Worm (Caenorhabditis elegans) whole organism, L2 larva: ENCODE data around the gene fbxc-14.
"Not testable (repeated sequence)": the region's sequence is repeated elsewhere in the genome, so short reads cannot be mapped to it uniquely, and the experiment has no call there.

Source experiments
- R02D3.7 ChIP-seq: fragments of 150-350 bp; optimal IDR thresholded peaks from 2 replicates; lab custom pipeline; 2014; ENCODE audit warnings: missing biosample characterization, missing genetic modification characterization
- ZK546.5 ChIP-seq: sonication (generic microtip); optimal IDR thresholded peaks from 2 replicates; lab custom pipeline; 2017; ENCODE audit warnings: missing biosample characterization, missing genetic modification characterization
- aly-2 ChIP-seq: fragments of 150-350 bp; optimal IDR thresholded peaks from 2 replicates; lab custom pipeline; 2014; ENCODE audit warnings: missing biosample characterization, missing genetic modification characterization
- ama-1 ChIP-seq: fragments of 150-350 bp; optimal IDR thresholded peaks from 2 replicates; lab custom pipeline; 2018; ENCODE audit warnings: inconsistent platforms
- blmp-1 ChIP-seq: sonication (generic microtip); optimal IDR thresholded peaks from 2 replicates; lab custom pipeline; 2017; ENCODE audit warnings: missing genetic modification characterization, mild to moderate bottlenecking, missing compliant biosample characterization, antibody characterized with exemption, moderate library complexity; ENCODE audit not compliant: insufficient read depth
- ceh-82 ChIP-seq: fragments of 150-350 bp; optimal IDR thresholded peaks from 2 replicates; lab custom pipeline; 2014; ENCODE audit warnings: missing biosample characterization, missing genetic modification characterization
- dmd-4 ChIP-seq: sonication (generic microtip); optimal IDR thresholded peaks from 2 replicates; lab custom pipeline; 2017; ENCODE audit warnings: missing biosample characterization, missing genetic modification characterization
- egl-27 ChIP-seq: sonication (generic microtip); optimal IDR thresholded peaks from 3 replicates; lab custom pipeline; 2017; ENCODE audit warnings: missing biosample characterization, missing genetic modification reagents, missing genetic modification characterization
- elt-1 ChIP-seq: fragments of 150-350 bp; optimal IDR thresholded peaks from 2 replicates; lab custom pipeline; 2014; ENCODE audit warnings: missing biosample characterization, missing genetic modification characterization
- elt-3 ChIP-seq: sonication (generic microtip); optimal IDR thresholded peaks from 2 replicates; lab custom pipeline; 2017; ENCODE audit warnings: missing biosample characterization, missing genetic modification characterization
- lin-11 ChIP-seq: fragments of 150-350 bp; sonication (generic microtip); optimal IDR thresholded peaks from 2 replicates; lab custom pipeline; 2014; ENCODE audit warnings: missing biosample characterization, missing genetic modification characterization, inconsistent platforms, mixed read lengths
- lin-13 ChIP-seq: fragments of 150-350 bp; optimal IDR thresholded peaks from 2 replicates; lab custom pipeline; 2014; ENCODE audit warnings: missing biosample characterization, missing genetic modification reagents, missing genetic modification characterization
- lin-39 ChIP-seq: fragments of 150-350 bp; optimal IDR thresholded peaks from 2 replicates; lab custom pipeline; 2014; ENCODE audit warnings: missing biosample characterization, missing genetic modification reagents, missing genetic modification characterization
- nhr-10 ChIP-seq: sonication (generic microtip); optimal IDR thresholded peaks from 2 replicates; lab custom pipeline; 2017; ENCODE audit warnings: missing biosample characterization, missing genetic modification characterization
- nhr-12 ChIP-seq: fragments of 150-350 bp; optimal IDR thresholded peaks from 2 replicates; lab custom pipeline; 2014; ENCODE audit warnings: missing biosample characterization, missing genetic modification characterization
- nhr-21 ChIP-seq: fragments of 150-350 bp; optimal IDR thresholded peaks from 2 replicates; lab custom pipeline; 2014; ENCODE audit warnings: missing biosample characterization, missing genetic modification characterization
- nhr-23 ChIP-seq: fragments of 150-350 bp; optimal IDR thresholded peaks from 2 replicates; lab custom pipeline; 2014; ENCODE audit warnings: missing biosample characterization, missing genetic modification reagents, missing genetic modification characterization
- nhr-25 ChIP-seq: fragments of 150-350 bp; sonication (generic microtip); optimal IDR thresholded peaks from 3 replicates; lab custom pipeline; 2014; ENCODE audit warnings: missing biosample characterization, missing genetic modification characterization
- nhr-6 ChIP-seq: fragments of 150-350 bp; optimal IDR thresholded peaks from 2 replicates; lab custom pipeline; 2014; ENCODE audit warnings: missing biosample characterization, missing genetic modification characterization
- nhr-77 ChIP-seq: fragments of 150-350 bp; optimal IDR thresholded peaks from 2 replicates; lab custom pipeline; 2014; ENCODE audit warnings: missing biosample characterization, missing genetic modification characterization
- peb-1 ChIP-seq: fragments of 150-350 bp; optimal IDR thresholded peaks from 2 replicates; lab custom pipeline; 2014; ENCODE audit warnings: missing biosample characterization, missing genetic modification characterization
- sem-4 ChIP-seq: fragments of 150-350 bp; optimal IDR thresholded peaks from 2 replicates; lab custom pipeline; 2014; ENCODE audit warnings: missing biosample characterization, missing genetic modification reagents, missing genetic modification characterization
- skn-1 ChIP-seq: sonication (generic microtip); optimal IDR thresholded peaks from 2 replicates; lab custom pipeline; 2017; ENCODE audit warnings: missing biosample characterization, missing genetic modification characterization
- sma-3 ChIP-seq: sonication (generic microtip); optimal IDR thresholded peaks from 2 replicates; lab custom pipeline; 2016; ENCODE audit warnings: missing genetic modification reagents, missing genetic modification characterization, missing compliant biosample characterization
- sma-9 ChIP-seq, 2 experiments: fragments of 150-350 bp in 1 of 2; sonication (generic microtip) in 1 of 2; optimal IDR thresholded peaks; 2 replicates each; lab custom pipeline; 2014 to 2016; ENCODE audit warnings: missing genetic modification characterization in 2 of 2, mild to moderate bottlenecking in 1 of 2, missing biosample characterization in 1 of 2, missing compliant biosample characterization in 1 of 2, missing genetic modification reagents in 1 of 2, moderate library complexity in 1 of 2
- snpc-4 ChIP-seq: fragments of 150-350 bp; optimal IDR thresholded peaks from 2 replicates; lab custom pipeline; 2014; ENCODE audit warnings: missing biosample characterization, missing genetic modification characterization
- unc-55 ChIP-seq: fragments of 150-350 bp; sonication (generic microtip); optimal IDR thresholded peaks from 3 replicates; lab custom pipeline; 2014; ENCODE audit warnings: missing biosample characterization, missing genetic modification reagents, missing genetic modification characterization
- unc-62 ChIP-seq: fragments of 150-350 bp; optimal IDR thresholded peaks from 2 replicates; lab custom pipeline; 2014; ENCODE audit warnings: missing biosample characterization, missing genetic modification reagents, missing genetic modification characterization
- ztf-1 ChIP-seq: fragments of 200-800 bp; sonication (Bioruptor generic); conservative IDR thresholded peaks from 2 replicates; pipeline ENCODE4 v1.3.6; 2022; ENCODE audit warnings: missing genetic modification characterization, missing compliant biosample characterization
- ztf-11 ChIP-seq: sonication (generic microtip); optimal IDR thresholded peaks from 2 replicates; lab custom pipeline; 2017; ENCODE audit warnings: missing biosample characterization, missing genetic modification characterization
- ztf-4 ChIP-seq: fragments of 150-350 bp; optimal IDR thresholded peaks from 2 replicates; lab custom pipeline; 2014; ENCODE audit warnings: missing biosample characterization, missing genetic modification characterization

The fbxc-14 gene

DNA sequence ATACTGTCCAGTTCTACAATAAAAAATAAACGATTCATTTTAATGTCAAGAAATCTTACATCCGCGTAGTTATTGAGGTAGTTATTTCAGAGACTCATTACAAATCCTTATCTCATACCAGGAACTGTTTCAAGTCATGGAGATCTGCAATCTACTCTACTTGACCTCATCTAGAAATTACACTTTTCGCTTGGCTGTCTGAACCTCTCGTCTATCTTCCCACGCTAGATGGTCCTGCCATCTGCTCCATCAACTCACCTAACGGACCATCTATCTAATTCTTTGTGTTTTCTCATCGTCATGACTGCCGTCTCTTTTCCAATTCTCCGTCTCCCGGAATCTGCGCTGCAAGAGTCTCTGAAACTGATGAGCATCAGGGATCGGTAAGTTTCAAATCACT is 20.1 kb downstream of the fbxc-14 start, which contains the start of gene F45D11.7:
F45D11.7 (plus strand) TSS at position 301 of the 400 bp plus-strand sequence.
- not testable (repeated sequence) for TF ChIP-seq unc-62 (GFP tag; lab: Kevin White, UChicago); unc-55 (GFP tag; lab: Kevin White, UChicago); nhr-6

DNA sequence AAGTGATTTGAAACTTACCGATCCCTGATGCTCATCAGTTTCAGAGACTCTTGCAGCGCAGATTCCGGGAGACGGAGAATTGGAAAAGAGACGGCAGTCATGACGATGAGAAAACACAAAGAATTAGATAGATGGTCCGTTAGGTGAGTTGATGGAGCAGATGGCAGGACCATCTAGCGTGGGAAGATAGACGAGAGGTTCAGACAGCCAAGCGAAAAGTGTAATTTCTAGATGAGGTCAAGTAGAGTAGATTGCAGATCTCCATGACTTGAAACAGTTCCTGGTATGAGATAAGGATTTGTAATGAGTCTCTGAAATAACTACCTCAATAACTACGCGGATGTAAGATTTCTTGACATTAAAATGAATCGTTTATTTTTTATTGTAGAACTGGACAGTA is 22.0 kb downstream of the fbxc-14 start, which contains the start of gene F45D11.11:
F45D11.11 (minus strand) TSS at position 101 of the 400 bp plus-strand sequence.
- not testable (repeated sequence) for TF ChIP-seq sma-3, dmd-4, nhr-25
- TF ChIP-seq, all 48 proteins: peak for 0; not testable (repeated sequence) for 48

DNA sequence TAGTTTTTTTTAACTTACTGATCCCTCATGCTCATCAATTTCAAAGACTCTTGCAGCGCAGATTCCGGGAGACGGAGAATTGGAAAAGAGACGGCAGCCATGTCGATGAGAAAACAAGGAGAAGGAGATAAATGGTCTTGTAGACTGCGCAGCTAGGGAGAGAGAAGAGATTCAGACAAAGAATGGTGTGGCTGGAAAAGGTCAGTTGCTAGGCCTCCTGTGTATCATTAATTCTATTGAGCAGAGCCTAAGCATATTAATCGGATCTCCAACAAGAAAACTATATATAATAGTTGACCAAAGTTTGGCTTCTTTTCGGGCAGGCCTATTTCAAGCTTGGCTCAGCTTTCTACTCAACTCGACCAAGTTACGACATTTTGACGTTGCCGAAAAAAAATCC is 25.4 kb downstream of the fbxc-14 start, which contains the start of gene fbxb-29:
fbxb-29 (minus strand) TSS at position 101 of the 400 bp plus-strand sequence.
- TF ChIP-seq R02D3.7 (tag; lab: Kevin White, UChicago) (no peak), ceh-82 (tag; lab: Kevin White, UChicago) (no peak), skn-1 (no peak), blmp-1 (tag; lab: Kevin White, UChicago) (no peak), egl-27 (no peak), elt-3 (tag; lab: Kevin White, UChicago) (no peak), nhr-21 (tag; lab: Kevin White, UChicago) (no peak), peb-1 (no peak), elt-1 (tag; lab: Kevin White, UChicago) (no peak), sem-4 (no peak), sma-9 (GFP tag; optimal IDR thresholded peaks at IDR 0.05; lab: Kevin White, UChicago) (no peak), sma-9 (tag; optimal IDR thresholded peaks at IDR 0.05; lab: Kevin White, UChicago) (no peak), nhr-12 (tag; lab: Kevin White, UChicago) (no peak), ama-1 (no peak), snpc-4 (tag; lab: Kevin White, UChicago) (no peak), ztf-4 (tag; lab: Kevin White, UChicago) (no peak)
- TF ChIP-seq, all 48 proteins: peak for 0

DNA sequence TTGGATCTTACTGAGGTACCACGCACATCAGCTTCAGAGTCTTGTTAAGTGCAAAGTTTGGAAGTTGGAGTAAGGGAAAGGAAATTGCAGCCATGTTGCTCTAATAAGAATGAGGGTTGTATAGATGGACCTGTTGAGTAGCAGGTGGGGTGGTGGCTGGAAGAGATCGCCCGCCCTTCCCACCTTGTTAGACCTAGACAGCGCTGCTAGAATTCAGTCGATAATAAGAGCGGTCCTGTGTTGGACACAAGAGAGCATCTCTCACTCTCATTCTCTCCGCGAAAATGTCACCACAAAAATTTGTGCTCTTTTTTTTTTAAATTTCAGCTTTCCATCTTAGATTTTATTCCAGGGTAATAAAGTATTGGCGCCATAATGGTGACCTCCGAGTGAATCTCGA is 27.3 kb downstream of the fbxc-14 start, which contains the start of the genes fbxb-30 and F45D11.5:
fbxb-30 (minus strand) TSS at position 101 of the 400 bp plus-strand sequence.
F45D11.5 (plus strand) TSS at position 352 of the 400 bp plus-strand sequence.
- TF ChIP-seq lin-11 (tag; lab: Kevin White, UChicago) (no peak), ztf-11 (tag; lab: Kevin White, UChicago) (no peak), nhr-10 (tag; lab: Kevin White, UChicago) (no peak), sem-4 (no peak), unc-55 (GFP tag; lab: Kevin White, UChicago) (no peak), nhr-12 (tag; lab: Kevin White, UChicago) (no peak), lin-13 (GFP tag; lab: Kevin White, UChicago) (no peak), nhr-77 (no peak), ZK546.5 (tag; lab: Kevin White, UChicago) (no peak), elt-3 (tag; lab: Kevin White, UChicago) (no peak), lin-39 (tag; lab: Kevin White, UChicago) (no peak), ztf-1 (GFP tag; lab: Robert Waterston, UW) (no peak)

DNA sequence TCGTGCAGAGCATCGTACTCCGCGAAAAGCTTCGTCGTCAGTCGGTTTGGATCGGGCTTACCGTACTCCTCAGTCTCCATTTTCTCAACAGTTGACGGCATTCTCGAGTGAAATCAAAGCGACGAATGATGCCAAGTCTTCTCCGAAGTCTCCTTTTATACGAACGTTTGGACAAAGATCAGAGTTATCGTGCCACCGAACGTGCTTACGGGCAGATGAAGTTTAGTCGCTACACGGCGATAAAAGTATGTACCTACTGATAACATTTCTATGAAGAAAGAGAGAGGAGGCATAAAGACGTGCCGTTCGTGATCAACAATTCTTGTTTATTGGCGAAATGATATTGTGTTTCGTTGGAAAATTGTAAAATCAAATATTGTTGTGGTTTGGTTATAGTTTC is 32.3 kb downstream of the fbxc-14 start, which contains the start of gene F45D11.14:
F45D11.14 (minus strand) TSS at position 101 of the 400 bp plus-strand sequence.
- TF ChIP-seq sma-3; ZK546.5 (tag; lab: Kevin White, UChicago); nhr-23 (tag; lab: Kevin White, UChicago): not testable (repeated sequence)

DNA sequence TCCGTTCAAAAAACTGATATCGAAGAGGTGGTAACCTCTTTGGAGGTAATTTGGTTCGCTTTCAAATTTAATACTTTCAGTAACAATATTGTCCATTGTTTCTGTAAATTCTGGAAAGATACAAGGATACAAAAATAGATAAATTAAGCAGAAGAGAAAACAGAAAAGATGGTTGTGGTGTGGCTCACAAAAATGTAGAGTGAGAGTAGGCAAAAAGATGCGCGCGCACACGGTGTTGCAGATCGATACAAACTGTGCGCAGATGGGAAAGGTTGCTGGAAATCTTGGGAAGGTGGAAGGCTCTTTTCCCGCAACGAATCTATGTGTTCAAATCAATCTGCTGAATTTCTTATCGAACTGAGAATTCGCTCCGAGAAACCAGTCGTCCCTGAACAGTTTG is 50.6 kb downstream of the fbxc-14 start, which contains the start of gene btb-11:
btb-11 (minus strand) TSS at position 101 of the 400 bp plus-strand sequence.
- not testable (repeated sequence) for TF ChIP-seq ama-1; aly-2 (tag; lab: Kevin White, UChicago); ztf-1 (GFP tag; lab: Robert Waterston, UW)
- TF ChIP-seq, all 48 proteins: peak for 0; not testable (repeated sequence) for 48
